Worm (Caenorhabditis elegans) whole organism, L4/young adult: ENCODE results near the gene nlp-16.

Experiments used
- dao-5 ChIP-seq: sonication (generic microtip); optimal IDR thresholded peaks from 2 replicates; lab custom pipeline; 2016; ENCODE audit warnings: missing genotype, missing genetic modification characterization, moderate library complexity, missing compliant biosample characterization
- him-1 ChIP-seq: sonication (generic microtip); optimal IDR thresholded peaks from 2 replicates; lab custom pipeline; 2016; ENCODE audit warnings: missing genotype, missing genetic modification reagents, missing genetic modification characterization, missing compliant biosample characterization

DNA sequence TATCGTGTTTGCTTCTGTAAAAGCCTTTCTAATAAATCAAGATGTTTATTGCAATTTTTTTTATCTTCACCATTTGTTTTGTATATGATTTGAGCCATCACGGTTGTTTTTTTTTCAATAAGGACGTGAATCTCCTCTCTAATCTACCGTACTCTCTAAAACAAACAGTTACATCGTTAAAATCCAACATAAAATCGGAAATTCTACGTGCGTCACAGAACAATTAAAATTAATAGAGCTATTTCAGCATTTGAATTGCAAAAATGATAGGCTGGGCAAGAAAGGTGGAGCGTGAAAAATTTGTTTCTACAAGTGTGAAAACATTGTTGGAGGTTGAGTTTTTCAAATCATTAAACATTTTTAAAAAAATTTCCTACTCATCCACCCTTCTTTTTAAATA, 46.2 kb downstream of the nlp-16 start, which contains the start of gene C49A9.5:
- TF ChIP-seq him-1 (tag; lab: Kevin White, UChicago) (no peak), dao-5 (no peak)
